Worm (Caenorhabditis elegans): ENCODE results near the gene sec-10.

DNA sequence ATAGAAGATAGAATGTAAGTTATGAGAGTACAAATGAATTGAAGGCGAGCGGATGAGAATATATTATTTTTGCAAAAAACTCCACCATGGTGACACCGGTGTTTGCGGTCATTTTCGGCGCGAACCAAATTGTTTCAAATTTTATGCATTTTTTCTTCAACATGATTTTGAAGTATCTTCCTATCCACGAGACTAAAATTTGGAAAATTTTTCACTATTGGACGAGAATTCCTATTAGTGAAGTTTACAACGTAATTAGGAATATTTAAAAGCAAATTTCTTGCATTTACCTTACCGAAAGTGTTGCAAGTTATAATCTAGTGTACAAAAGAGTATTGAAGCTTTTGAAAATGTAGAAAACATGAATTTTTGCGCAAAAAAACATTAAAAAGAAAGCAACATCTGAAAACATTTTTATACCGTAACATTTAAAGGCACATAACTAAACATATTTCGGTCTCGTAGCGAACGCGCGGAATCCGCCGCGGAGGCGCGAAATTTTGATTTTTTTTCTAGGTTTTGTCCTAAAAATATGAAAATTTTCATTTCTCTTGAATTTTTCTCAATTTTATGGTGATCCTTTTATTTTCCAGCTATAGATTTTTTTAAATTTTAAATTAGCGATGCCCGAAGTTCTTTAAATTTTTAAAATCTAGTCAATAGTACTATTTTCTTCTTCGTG, 14.3 kb upstream of the sec-10 start, which contains the start of gene sgo-1:
- TF ChIP-seq fos-1 (tag; optimal IDR thresholded peaks at IDR 0.05) (no peak), cey-2 (tag; optimal IDR thresholded peaks at IDR 0.05; ENCODE audit: borderline replicate concordance, insufficient read depth) (no peak), ceh-20 (GFP tag; IDR thresholded peaks at IDR 0.05) (no peak)
